Worm (Caenorhabditis elegans) whole organism, L3 larva: ENCODE measurements around the gene Y39A1A.9.

Experiments
- R02D3.7 ChIP-seq: fragments of 150-350 bp; optimal IDR thresholded peaks from 2 replicates; lab custom pipeline; 2014; ENCODE audit warnings: missing biosample characterization, missing genetic modification characterization
- ama-1 ChIP-seq: fragments of 150-350 bp; optimal IDR thresholded peaks from 2 replicates; lab custom pipeline; 2018
- ceh-16 ChIP-seq: sonication (generic microtip); optimal IDR thresholded peaks from 2 replicates; lab custom pipeline; 2017; ENCODE audit warnings: missing biosample characterization, missing genetic modification characterization
- ceh-28 ChIP-seq: fragments of 150-350 bp; optimal IDR thresholded peaks from 2 replicates; lab custom pipeline; 2014; ENCODE audit warnings: missing biosample characterization, missing genetic modification reagents, missing genetic modification characterization
- ceh-82 ChIP-seq: fragments of 150-350 bp; optimal IDR thresholded peaks from 2 replicates; lab custom pipeline; 2014; ENCODE audit warnings: missing biosample characterization, missing genetic modification characterization
- ceh-9 ChIP-seq: sonication (generic microtip); optimal IDR thresholded peaks from 2 replicates; lab custom pipeline; 2018; ENCODE audit warnings: missing biosample characterization, missing genetic modification characterization
- daf-12 ChIP-seq: fragments of 150-350 bp; optimal IDR thresholded peaks from 2 replicates; lab custom pipeline; 2014; ENCODE audit warnings: missing biosample characterization, missing genetic modification reagents, missing genetic modification characterization
- egl-5 ChIP-seq: fragments of 150-350 bp; optimal IDR thresholded peaks from 2 replicates; lab custom pipeline; 2017; ENCODE audit warnings: missing biosample characterization, missing genetic modification reagents, missing genetic modification characterization, inconsistent platforms
- elt-1 ChIP-seq: fragments of 150-350 bp; optimal IDR thresholded peaks from 2 replicates; lab custom pipeline; 2014; ENCODE audit warnings: missing biosample characterization, missing genetic modification characterization
- elt-2 ChIP-seq: sonication (generic microtip); optimal IDR thresholded peaks from 2 replicates; lab custom pipeline; 2016; ENCODE audit warnings: missing genetic modification reagents, mild to moderate bottlenecking, missing genetic modification characterization, missing compliant biosample characterization
- elt-3 ChIP-seq, 3 experiments: fragments of 150-350 bp in 1 of 3; sonication (generic microtip) in 2 of 3; optimal IDR thresholded peaks; 2 replicates in 2 of 3; 4 replicates in 1 of 3; lab custom pipeline; 2014 to 2017; ENCODE audit warnings: missing biosample characterization in 3 of 3, missing genetic modification characterization in 3 of 3
- fkh-10 ChIP-seq: sonication (generic microtip); optimal IDR thresholded peaks from 2 replicates; lab custom pipeline; 2017; ENCODE audit warnings: missing biosample characterization, missing genetic modification reagents, missing genetic modification characterization
- fkh-2 ChIP-seq: fragments of 150-350 bp; optimal IDR thresholded peaks from 2 replicates; lab custom pipeline; 2014; ENCODE audit warnings: missing biosample characterization, missing genetic modification reagents, missing genetic modification characterization
- fos-1 ChIP-seq: fragments of 150-350 bp; optimal IDR thresholded peaks from 2 replicates; lab custom pipeline; 2014; ENCODE audit warnings: missing biosample characterization, missing genetic modification characterization
- hmg-11 ChIP-seq: sonication (generic microtip); optimal IDR thresholded peaks from 2 replicates; lab custom pipeline; 2016; ENCODE audit warnings: missing genetic modification characterization, missing compliant biosample characterization
- lin-15B ChIP-seq: fragments of 150-350 bp; optimal IDR thresholded peaks from 2 replicates; lab custom pipeline; 2014; ENCODE audit warnings: missing biosample characterization, missing genetic modification characterization
- lin-39 ChIP-seq: fragments of 150-350 bp; optimal IDR thresholded peaks from 2 replicates; lab custom pipeline; 2018; ENCODE audit warnings: missing biosample characterization, missing genetic modification reagents, missing genetic modification characterization
- lsy-12 ChIP-seq: sonication (generic microtip); optimal IDR thresholded peaks from 2 replicates; lab custom pipeline; 2016; ENCODE audit warnings: mild to moderate bottlenecking, missing genetic modification characterization, missing compliant biosample characterization
- mdl-1 ChIP-seq: fragments of 150-350 bp; optimal IDR thresholded peaks from 2 replicates; lab custom pipeline; 2014; ENCODE audit warnings: missing biosample characterization, missing genetic modification characterization
- nfya-1 ChIP-seq: sonication (generic microtip); optimal IDR thresholded peaks from 2 replicates; lab custom pipeline; 2017; ENCODE audit warnings: missing genetic modification characterization, mild to moderate bottlenecking, missing compliant biosample characterization, antibody characterized with exemption, moderate library complexity; ENCODE audit not compliant: insufficient read depth
- nhr-11 ChIP-seq: fragments of 150-350 bp; optimal IDR thresholded peaks from 2 replicates; lab custom pipeline; 2014; ENCODE audit warnings: missing biosample characterization, missing genetic modification characterization
- nhr-23 ChIP-seq: fragments of 150-350 bp; optimal IDR thresholded peaks from 2 replicates; lab custom pipeline; 2014; ENCODE audit warnings: missing biosample characterization, missing genetic modification reagents, missing genetic modification characterization
- nhr-237 ChIP-seq: fragments of 150-350 bp; optimal IDR thresholded peaks from 2 replicates; lab custom pipeline; 2014; ENCODE audit warnings: missing biosample characterization, missing genetic modification characterization
- nhr-25 ChIP-seq: sonication (generic microtip); optimal IDR thresholded peaks from 2 replicates; lab custom pipeline; 2017; ENCODE audit warnings: missing biosample characterization, missing genetic modification characterization
- nhr-28 ChIP-seq: fragments of 150-350 bp; optimal IDR thresholded peaks from 2 replicates; lab custom pipeline; 2014; ENCODE audit warnings: missing biosample characterization, missing genetic modification characterization
- nhr-43 ChIP-seq: sonication (generic microtip); optimal IDR thresholded peaks from 2 replicates; lab custom pipeline; 2016; ENCODE audit warnings: mild to moderate bottlenecking, missing genetic modification characterization, missing compliant biosample characterization; ENCODE audit not compliant: poor library complexity, severe bottlenecking
- nhr-67 ChIP-seq: fragments of 150-350 bp; optimal IDR thresholded peaks from 2 replicates; lab custom pipeline; 2014; ENCODE audit warnings: missing biosample characterization, missing genetic modification characterization
- nhr-76 ChIP-seq: fragments of 150-350 bp; sonication (generic microtip); optimal IDR thresholded peaks from 5 replicates; lab custom pipeline; 2014; ENCODE audit warnings: missing biosample characterization, missing genetic modification characterization
- pha-4 ChIP-seq: fragments of 150-350 bp; optimal IDR thresholded peaks from 2 replicates; lab custom pipeline; 2014; ENCODE audit warnings: missing biosample characterization, missing genetic modification reagents, missing genetic modification characterization
- pqm-1 ChIP-seq: fragments of 150-350 bp; optimal IDR thresholded peaks from 2 replicates; lab custom pipeline; 2017; ENCODE audit warnings: missing biosample characterization, missing genetic modification characterization, inconsistent platforms
- skn-1 ChIP-seq: fragments of 150-350 bp; optimal IDR thresholded peaks from 2 replicates; lab custom pipeline; 2014; ENCODE audit warnings: missing biosample characterization, missing genetic modification characterization
- snpc-4 ChIP-seq: fragments of 150-350 bp; optimal IDR thresholded peaks from 2 replicates; lab custom pipeline; 2014; ENCODE audit warnings: missing biosample characterization, missing genetic modification characterization
- tbx-2 ChIP-seq: sonication (generic microtip); optimal IDR thresholded peaks from 2 replicates; lab custom pipeline; 2016; ENCODE audit warnings: mild to moderate bottlenecking, missing genetic modification characterization, missing compliant biosample characterization
- unc-62 ChIP-seq: fragments of 150-350 bp; sonication (generic microtip); optimal IDR thresholded peaks from 4 replicates; lab custom pipeline; 2014; ENCODE audit warnings: missing biosample characterization, missing genetic modification reagents, missing genetic modification characterization
- zag-1 ChIP-seq: fragments of 150-350 bp; optimal IDR thresholded peaks from 2 replicates; lab custom pipeline; 2014; ENCODE audit warnings: missing biosample characterization, missing genetic modification characterization
- ztf-11 ChIP-seq: fragments of 150-350 bp; optimal IDR thresholded peaks from 2 replicates; lab custom pipeline; 2014; ENCODE audit warnings: missing biosample characterization, missing genetic modification characterization
- ztf-4 ChIP-seq: fragments of 150-350 bp; optimal IDR thresholded peaks from 2 replicates; lab custom pipeline; 2014; ENCODE audit warnings: missing biosample characterization, missing genetic modification characterization

The Y39A1A.9 gene

DNA sequence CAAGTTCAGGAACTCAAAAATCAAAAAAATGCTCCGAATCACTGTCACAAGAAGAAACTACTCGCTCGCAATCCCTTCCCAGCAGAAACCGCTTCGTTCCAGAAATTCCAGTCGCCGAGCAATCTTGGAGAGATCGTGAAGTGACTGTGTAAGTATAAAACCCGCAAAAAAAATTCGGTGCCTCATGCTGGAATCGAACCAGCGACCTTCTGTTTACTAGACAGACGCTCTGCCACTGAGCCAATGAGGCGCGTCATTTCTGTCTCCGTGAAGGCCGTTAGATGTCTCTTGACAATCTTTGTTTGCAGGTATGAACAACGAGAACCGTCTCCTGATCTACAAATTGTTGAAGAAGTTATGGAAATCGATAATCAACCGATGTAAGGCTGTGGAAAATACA is 8.7 kb downstream of the Y39A1A.9 start:
- TF ChIP-seq fkh-2 (tag; lab: Kevin White, UChicago) (no peak), pqm-1 (no peak), lin-39 (tag; lab: Kevin White, UChicago) (peak; percentile 9), ztf-11 (tag; lab: Kevin White, UChicago) (no peak), lin-15B (tag; lab: Kevin White, UChicago) (no peak), pha-4 (tag; lab: Kevin White, UChicago) (peak; percentile 61), elt-2 (tag; lab: Kevin White, UChicago) (peak; percentile 6), nhr-23 (peak; percentile 4), lsy-12 (peak; percentile 59), fkh-10 (GFP tag; lab: Kevin White, UChicago) (no peak), nfya-1 (tag; lab: Kevin White, UChicago) (peak; percentile 53), hmg-11 (tag; lab: Kevin White, UChicago) (peak; percentile 60), nhr-28 (tag; lab: Kevin White, UChicago) (no peak), nhr-237 (tag; lab: Kevin White, UChicago) (no peak), nhr-43 (tag; lab: Kevin White, UChicago) (peak; percentile 26), ceh-82 (tag; lab: Kevin White, UChicago) (no peak), nhr-25 (tag; lab: Kevin White, UChicago) (peak; percentile 19)
- TF ChIP-seq, all 47 proteins: peak for 9

DNA sequence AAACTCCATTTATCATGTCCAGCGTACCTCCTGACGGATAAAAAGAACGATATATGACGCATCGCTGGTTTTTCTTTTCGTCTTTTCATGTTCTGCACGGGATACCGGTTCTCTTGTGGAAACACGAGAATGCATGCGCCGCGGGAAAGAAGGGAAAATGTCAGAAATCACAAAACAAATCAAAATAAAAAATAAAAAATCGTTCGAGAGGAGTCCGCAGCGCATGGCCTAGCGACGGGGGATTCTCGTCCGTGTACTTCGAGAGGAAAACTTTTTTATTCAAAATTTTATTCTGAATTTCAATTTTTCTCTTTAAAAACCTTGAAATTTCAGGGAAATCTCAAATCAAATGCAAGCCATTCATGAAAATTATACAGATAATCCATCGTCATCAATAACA is 12.1 kb downstream of the Y39A1A.9 start, which contains the start of the genes lron-10 and hpr-9:
Gene lron-10 (minus strand): TSS at position 162 of the 400 bp plus-strand sequence.
Gene hpr-9 (plus strand): TSS at position 344 of the 400 bp plus-strand sequence.
- TF ChIP-seq nhr-76 (tag; lab: Kevin White, UChicago) (peak; percentile 7), nhr-43 (tag; lab: Kevin White, UChicago) (peak; percentile 94), lin-39 (tag; lab: Kevin White, UChicago) (peak; percentile 39), zag-1 (tag; lab: Kevin White, UChicago) (no peak), skn-1 (tag; lab: Kevin White, UChicago) (peak; percentile 4), egl-5 (tag; lab: Kevin White, UChicago) (peak; percentile 51), snpc-4 (tag; lab: Kevin White, UChicago) (peak; percentile 19), tbx-2 (tag; lab: Kevin White, UChicago) (peak; percentile 49), nhr-11 (tag; lab: Kevin White, UChicago) (no peak), pqm-1 (peak; percentile 2), R02D3.7 (tag; lab: Kevin White, UChicago) (peak; percentile 12), nhr-23 (peak; percentile 95), nfya-1 (tag; lab: Kevin White, UChicago) (peak; percentile 78), lsy-12 (peak; percentile 62), ztf-4 (tag; lab: Kevin White, UChicago) (no peak), daf-12 (tag; lab: Kevin White, UChicago) (no peak), ama-1 (lab: Kevin White, UChicago) (peak; percentile 36), fkh-10 (GFP tag; lab: Kevin White, UChicago) (no peak), hmg-11 (tag; lab: Kevin White, UChicago) (peak; percentile 39), elt-2 (tag; lab: Kevin White, UChicago) (peak; percentile 25), pha-4 (tag; lab: Kevin White, UChicago) (peak; percentile 65), lin-15B (tag; lab: Kevin White, UChicago) (peak; percentile 67), nhr-25 (tag; lab: Kevin White, UChicago) (peak; percentile 24), ceh-9 (tag; lab: Kevin White, UChicago) (no peak), unc-62 (peak; percentile 25), ceh-28 (tag; lab: Kevin White, UChicago) (peak; percentile 53), fos-1 (tag; lab: Kevin White, UChicago) (no peak)

DNA sequence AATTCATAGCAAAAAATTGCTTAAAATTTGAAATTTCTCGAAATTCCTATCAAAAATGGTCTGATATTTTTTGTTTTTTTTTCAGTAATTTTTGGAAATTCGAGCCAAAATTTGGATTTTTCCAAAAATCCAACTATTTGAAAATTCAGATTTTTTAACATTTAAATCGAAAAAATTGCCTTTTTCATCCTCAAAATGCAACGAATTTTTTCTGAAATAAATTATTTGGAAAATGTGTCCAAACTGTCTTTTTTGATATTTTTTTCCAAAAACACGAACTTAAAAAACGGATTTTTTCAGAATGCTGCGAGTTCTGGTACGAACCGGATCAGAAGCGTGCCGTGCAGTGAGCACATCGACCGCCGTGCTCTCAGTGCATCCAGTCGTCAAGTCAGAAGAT is 18.1 kb downstream of the Y39A1A.9 start, which contains the start of gene mrpl-22:
Gene mrpl-22 (plus strand): TSS at position 301 of the 400 bp plus-strand sequence.
- TF ChIP-seq lin-15B (tag; lab: Kevin White, UChicago) (no peak), R02D3.7 (tag; lab: Kevin White, UChicago) (no peak), elt-3 (tag; optimal IDR thresholded peaks at IDR 0.05; lab: Kevin White, UChicago) (no peak), lin-39 (tag; lab: Kevin White, UChicago) (no peak), tbx-2 (tag; lab: Kevin White, UChicago) (no peak), ztf-4 (tag; lab: Kevin White, UChicago) (no peak), nhr-76 (tag; lab: Kevin White, UChicago) (no peak), skn-1 (tag; lab: Kevin White, UChicago) (no peak), mdl-1 (tag; lab: Kevin White, UChicago) (no peak), ceh-16 (tag; lab: Kevin White, UChicago) (no peak), snpc-4 (tag; lab: Kevin White, UChicago) (no peak), hmg-11 (tag; lab: Kevin White, UChicago) (no peak), nhr-23 (no peak), nhr-43 (tag; lab: Kevin White, UChicago) (no peak), fkh-10 (GFP tag; lab: Kevin White, UChicago) (no peak), elt-1 (no peak), nfya-1 (tag; lab: Kevin White, UChicago) (no peak), nhr-237 (tag; lab: Kevin White, UChicago) (no peak), nhr-67 (no peak), nhr-28 (tag; lab: Kevin White, UChicago) (no peak)
- TF ChIP-seq, all 47 proteins: peak for 0
